Fruit fly (Drosophila melanogaster) whole organism: ENCODE results near the gene CG2604.

Experiments
- pan ChIP-seq: fragments of >200 bp; optimal IDR thresholded peaks from 2 replicates; lab custom pipeline; 2017
- psq ChIP-seq: fragments of >200 bp; optimal IDR thresholded peaks from 2 replicates; lab custom pipeline; 2017
- usp ChIP-seq: fragments of >200 bp; optimal IDR thresholded peaks from 2 replicates; lab custom pipeline; 2017; ENCODE audit warnings: missing biosample characterization, missing genetic modification characterization, mixed read lengths

DNA sequence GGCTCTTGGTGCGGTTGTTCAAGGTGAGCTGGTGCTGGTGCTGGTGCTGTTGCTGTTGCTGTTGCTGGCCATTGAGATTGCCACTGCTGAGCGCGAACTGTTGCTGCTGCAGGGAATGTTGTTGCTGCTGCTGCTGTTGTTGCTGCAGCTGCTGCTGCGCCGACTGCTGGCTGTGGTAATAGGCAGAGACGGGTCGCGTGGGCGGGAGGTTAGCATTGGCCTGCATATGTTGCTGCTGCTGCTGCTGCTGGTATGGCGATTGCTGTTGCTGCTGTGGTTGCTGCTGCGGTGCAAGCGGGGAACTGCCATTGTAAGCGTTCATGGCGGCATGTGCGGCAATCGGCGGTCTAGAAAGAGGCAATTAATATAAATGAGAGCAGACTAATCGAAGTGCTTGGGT, 47.2 kb downstream of the CG2604 start:
- TF ChIP-seq psq (lab: Kevin White, UChicago) (no peak), usp (GFP tag; lab: Kevin White, UChicago) (no peak), pan (lab: Kevin White, UChicago) (no peak)
